Worm (Caenorhabditis elegans): Measurements from ENCODE around the gene gadr-2.

Gene gadr-2

ce11 chrIV:9459224-9459781 lies 25.6 kb downstream of the gadr-2 start, which contains the start of gene copb-2:
TSS of gene copb-2 (plus strand) at chrIV:9459731.
- TF ChIP-seq unc-62 (GFP tag; optimal IDR thresholded peaks at IDR 0.05), result no peak

DNA sequence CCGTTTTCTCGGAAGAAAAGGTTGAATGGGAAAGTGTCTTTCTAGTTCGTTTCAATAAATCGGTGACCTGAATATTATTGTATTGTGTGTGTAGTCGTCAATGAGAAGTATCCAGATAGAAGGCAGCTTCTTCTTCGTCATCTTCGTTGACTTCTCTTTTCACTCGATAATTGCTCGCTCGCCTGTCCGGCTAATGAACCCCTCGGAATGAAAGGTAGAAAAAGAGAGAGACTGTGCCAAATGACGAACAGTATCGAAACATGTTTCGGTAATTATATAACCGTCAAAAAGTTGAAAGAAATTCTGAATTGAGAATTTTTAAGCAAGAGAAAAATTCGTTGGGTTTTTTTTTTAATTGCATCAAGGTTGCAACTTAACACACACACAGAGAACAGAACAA lies 27.5 kb downstream of the gadr-2 start, which contains the start of gene cutl-17:
cutl-17 (minus strand) TSS at position 101 of the 400 bp plus-strand sequence.
- no peak for TF ChIP-seq unc-62 (GFP tag; optimal IDR thresholded peaks at IDR 0.05)

DNA sequence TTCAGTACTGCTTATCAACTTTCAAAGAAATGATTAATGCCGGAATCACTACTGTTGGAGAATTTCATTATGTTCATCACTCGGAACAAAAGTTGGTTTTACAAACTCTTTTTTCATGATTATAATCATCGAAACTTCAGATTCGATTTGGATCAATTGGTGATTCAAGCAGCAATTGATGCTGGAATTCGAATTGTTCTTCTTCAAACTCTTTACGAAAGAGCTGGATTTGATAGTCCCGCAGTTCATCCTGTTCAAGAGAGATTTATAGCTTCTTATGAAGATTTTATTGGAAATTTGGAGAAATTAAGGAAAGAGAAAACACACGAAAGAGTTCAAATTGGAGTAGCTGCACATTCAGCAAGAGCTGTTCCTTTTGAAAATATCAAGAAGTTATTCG lies 33.1 kb downstream of the gadr-2 start:
- TF ChIP-seq unc-62 (GFP tag; optimal IDR thresholded peaks at IDR 0.05), result no peak

- no peak for TF ChIP-seq unc-62 (GFP tag; optimal IDR thresholded peaks at IDR 0.05)
These were observed 34.6 kb downstream of the gadr-2 start, which contains the start of gene cpin-1 for ce11 chrIV:9450375-9450774. TSS of gene cpin-1 (plus strand) at chrIV:9450675.

DNA sequence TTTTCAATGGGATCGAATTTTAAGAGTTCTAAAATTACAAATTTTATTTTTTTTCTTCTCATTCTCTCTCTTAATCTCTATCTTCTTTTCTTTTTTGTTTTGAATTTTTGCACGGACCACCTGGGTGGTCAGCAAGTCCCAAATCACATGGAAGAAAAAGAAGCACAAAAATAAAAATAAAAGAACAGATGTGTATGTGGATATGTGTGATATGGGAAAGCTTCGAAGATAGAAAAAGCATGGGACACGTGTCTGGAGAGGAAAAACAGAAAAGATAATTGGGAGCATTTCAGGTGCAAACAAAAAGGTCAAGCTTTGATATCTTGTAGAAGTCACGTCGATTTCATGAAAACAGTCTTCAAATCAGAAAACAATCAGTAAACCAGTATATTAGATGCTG lies 37.7 kb downstream of the gadr-2 start, which contains the start of gene hsp-12.6:
hsp-12.6 (minus strand) TSS at position 20 of the 400 bp plus-strand sequence.
- TF ChIP-seq unc-62 (GFP tag; optimal IDR thresholded peaks at IDR 0.05), result no peak

- TF ChIP-seq unc-62 (GFP tag; optimal IDR thresholded peaks at IDR 0.05), result no peak
These were observed 39.5 kb downstream of the gadr-2 start, which contains the start of gene hsp-12.3 for ce11 chrIV:9445407-9445806. TSS of gene hsp-12.3 (minus strand) at chrIV:9445507.

ce11 chrIV:9444417-9445026 lies 40.4 kb downstream of the gadr-2 start:
- TF ChIP-seq unc-62 (GFP tag; optimal IDR thresholded peaks at IDR 0.05), result no peak

DNA sequence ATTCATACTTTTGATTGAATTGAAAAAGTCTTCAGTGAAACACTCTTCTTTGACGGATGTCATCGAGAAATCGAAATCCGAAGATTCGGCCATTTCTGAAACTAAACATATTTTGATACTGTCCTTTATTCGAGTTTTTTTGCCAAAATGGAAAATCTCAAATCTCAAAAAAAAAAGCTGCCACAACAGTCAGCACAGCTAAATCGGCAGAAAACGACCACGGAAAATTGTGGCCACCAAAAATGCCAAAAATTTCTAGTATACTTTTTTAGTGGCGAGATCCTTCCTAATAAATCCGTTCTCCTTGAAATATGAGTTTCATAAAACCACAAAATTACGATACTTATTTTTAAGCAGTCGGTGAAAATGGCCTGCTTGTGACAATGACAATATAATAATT lies 41.0 kb downstream of the gadr-2 start, which contains the start of gene F38E11.9:
F38E11.9 (minus strand) TSS at position 101 of the 400 bp plus-strand sequence.
- TF ChIP-seq unc-62 (GFP tag; optimal IDR thresholded peaks at IDR 0.05), result no peak

DNA sequence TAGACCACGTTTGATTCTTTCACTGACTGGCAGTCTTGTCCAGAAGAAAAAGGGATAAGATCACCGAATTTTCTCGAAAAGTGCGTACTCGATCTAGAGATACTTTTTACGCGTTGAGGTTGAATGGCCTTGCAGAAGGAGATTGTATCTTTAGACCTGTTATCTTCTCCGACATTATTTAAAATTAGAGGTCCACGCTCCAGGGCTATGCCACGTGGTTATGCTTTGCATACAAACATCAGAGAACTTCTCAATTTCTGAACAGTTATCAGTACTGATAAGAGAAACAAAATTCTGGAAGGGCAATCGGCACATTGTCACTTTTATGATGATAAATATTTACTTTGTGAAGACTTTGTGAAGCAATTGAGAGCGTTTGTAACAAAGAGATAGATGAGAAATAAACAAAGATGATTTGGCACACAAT lies 42.8 kb downstream of the gadr-2 start:
- no peak for TF ChIP-seq unc-62 (GFP tag; optimal IDR thresholded peaks at IDR 0.05)

- TF ChIP-seq unc-62 (GFP tag; optimal IDR thresholded peaks at IDR 0.05), result no peak
These were observed 43.5 kb downstream of the gadr-2 start for ce11 chrIV:9441391-9441790.

DNA sequence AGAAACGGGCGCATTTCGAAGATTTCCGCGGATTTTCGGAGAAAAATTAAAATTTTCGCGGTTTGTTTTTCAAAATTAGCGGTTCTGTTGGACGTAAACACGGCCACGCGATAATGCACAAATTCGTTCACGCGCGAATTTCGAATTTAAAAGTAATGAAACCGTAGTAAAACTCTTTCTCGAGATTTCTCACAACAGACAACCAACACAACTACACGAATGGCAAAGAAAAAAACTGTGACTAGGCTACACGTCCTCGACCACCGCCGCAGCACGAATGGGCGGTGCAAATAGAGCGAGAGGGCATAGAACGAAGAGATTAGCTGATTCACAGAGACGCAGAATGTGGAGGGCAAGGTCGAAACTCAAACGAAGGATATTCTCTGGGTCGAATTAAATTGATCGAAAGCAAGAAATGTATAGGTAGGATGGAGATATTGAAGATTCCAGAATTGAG lies 44.0 kb downstream of the gadr-2 start, which contains the start of gene idh-1:
idh-1 (minus strand) TSS at position 228 of the 457 bp plus-strand sequence.
- no peak for TF ChIP-seq unc-62 (GFP tag; optimal IDR thresholded peaks at IDR 0.05)

- no peak for TF ChIP-seq unc-62 (GFP tag; optimal IDR thresholded peaks at IDR 0.05)
These were observed 46.2 kb downstream of the gadr-2 start for ce11 chrIV:9438753-9439152.

ce11 chrIV:9432327-9432726 lies 52.6 kb downstream of the gadr-2 start:
- TF ChIP-seq unc-62 (GFP tag; optimal IDR thresholded peaks at IDR 0.05), result no peak

Data from whole organism, dauer.